Fruit fly (Drosophila melanogaster): ENCODE data around the gene eEF2.

eEF2 gene

DNA sequence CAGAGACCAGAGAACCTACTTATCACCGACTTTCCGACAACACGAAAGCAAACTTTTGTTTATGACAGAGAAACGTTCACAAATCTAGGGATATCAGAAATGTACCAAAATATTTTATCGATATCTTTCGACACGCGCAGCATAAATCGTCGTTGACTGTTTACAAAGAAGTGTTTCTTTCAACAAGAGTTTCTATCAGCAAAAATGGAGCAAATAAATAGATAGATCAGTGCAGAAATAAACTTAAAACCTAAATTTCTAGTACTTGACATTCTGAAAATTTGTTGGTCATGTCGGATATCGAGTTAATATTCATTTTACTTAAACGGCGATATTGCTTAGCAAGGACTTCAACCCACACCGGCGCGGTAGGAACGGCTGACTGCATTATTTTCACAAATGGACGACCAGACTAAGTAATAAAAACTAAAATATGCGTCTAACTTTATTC, 4.5 kb downstream of the eEF2 start, which contains the start of gene CG2225 (continued):
- TF ChIP-seq rib (GFP tag; IDR thresholded peaks at IDR 0.05) (no peak), insv (GFP tag; optimal IDR thresholded peaks at IDR 0.05) (no peak), gsb (GFP tag; IDR thresholded peaks at IDR 0.05) (no peak), CG12744 (GFP tag; optimal IDR thresholded peaks at IDR 0.05) (no peak), CG11504 (tag; optimal IDR thresholded peaks at IDR 0.05) (peak; percentile 27), Hmr (GFP tag; optimal IDR thresholded peaks at IDR 0.05) (no peak), en (GFP tag; optimal IDR thresholded peaks at IDR 0.05) (no peak), CG15514 (GFP tag; optimal IDR thresholded peaks at IDR 0.05) (peak; percentile 58), unc-4 (GFP tag; IDR thresholded peaks at IDR 0.05; ENCODE audit: partially characterized antibody) (peak; percentile 60; the same call in 1 of the 2 replicates), Max (GFP tag; optimal IDR thresholded peaks at IDR 0.05) (peak; percentile 10), oc (tag; optimal IDR thresholded peaks at IDR 0.05) (no peak), sim (GFP tag; IDR thresholded peaks at IDR 0.05) (no peak), pan (optimal IDR thresholded peaks at IDR 0.05) (no peak), pan (GFP tag; optimal IDR thresholded peaks at IDR 0.05 in 1 of 2, IDR thresholded peaks at IDR 0.05 in 1 of 2) (no peak), Lhr (GFP tag; optimal IDR thresholded peaks at IDR 0.05) (peak; percentile 10), wor (GFP tag; IDR thresholded peaks at IDR 0.05) (no peak), CG14710 (tag; optimal IDR thresholded peaks at IDR 0.05) (peak; percentile 38), caup (GFP tag; optimal IDR thresholded peaks at IDR 0.05; ENCODE audit: severe bottlenecking) (no peak), CG33213 (GFP tag; optimal IDR thresholded peaks at IDR 0.05) (no peak), CG2202 (tag; optimal IDR thresholded peaks at IDR 0.05) (no peak), pb (GFP tag; optimal IDR thresholded peaks at IDR 0.05) (no peak), CG14965 (GFP tag; optimal IDR thresholded peaks at IDR 0.05; ENCODE audit: borderline replicate concordance) (no peak), CG32532 (GFP tag; IDR thresholded peaks at IDR 0.05) (no peak), abd-A (tag; optimal IDR thresholded peaks at IDR 0.05) (peak; percentile 13), Bteb2 (GFP tag; optimal IDR thresholded peaks at IDR 0.05) (no peak), Stat92E (GFP tag; optimal IDR thresholded peaks at IDR 0.05) (no peak), ind (GFP tag; optimal IDR thresholded peaks at IDR 0.05) (no peak), trh (GFP tag; optimal IDR thresholded peaks at IDR 0.05) (no peak), bcd (GFP tag; optimal IDR thresholded peaks at IDR 0.05) (no peak), CG8765 (GFP tag; IDR thresholded peaks at IDR 0.05) (no peak), CG8281 (tag; optimal IDR thresholded peaks at IDR 0.05) (no peak), Side (GFP tag; optimal IDR thresholded peaks at IDR 0.05) (no peak), CG13424 (tag; optimal IDR thresholded peaks at IDR 0.05) (no peak), ttk (GFP tag; IDR thresholded peaks at IDR 0.05) (no peak), ewg (GFP tag; optimal IDR thresholded peaks at IDR 0.05) (peak; percentile 57), CG9609 (GFP tag; optimal IDR thresholded peaks at IDR 0.05) (peak; percentile 18), unpg (GFP tag; optimal IDR thresholded peaks at IDR 0.05) (no peak), Opbp (GFP tag; IDR thresholded peaks at IDR 0.05; ENCODE audit: partially characterized antibody) (peak; percentile 70; the same call in 2 of the 3 replicates), CG4617 (GFP tag; optimal IDR thresholded peaks at IDR 0.05; ENCODE audit: borderline replicate concordance) (peak; percentile 3), CG12299 (tag; optimal IDR thresholded peaks at IDR 0.05) (no peak), toy (GFP tag; IDR thresholded peaks at IDR 0.05) (no peak), dm (GFP tag; optimal IDR thresholded peaks at IDR 0.05) (peak; percentile 12), grau (tag; optimal IDR thresholded peaks at IDR 0.05) (no peak), CG30020 (tag; optimal IDR thresholded peaks at IDR 0.05) (peak; percentile 48), stwl (tag; optimal IDR thresholded peaks at IDR 0.05) (peak; percentile 6), Fer1 (GFP tag; optimal IDR thresholded peaks at IDR 0.05) (peak; percentile 0), Sox102F (GFP tag; optimal IDR thresholded peaks at IDR 0.05) (no peak), chif (GFP tag; optimal IDR thresholded peaks at IDR 0.05) (no peak), CG6813 (GFP tag; optimal IDR thresholded peaks at IDR 0.05) (no peak), bab2 (GFP tag; optimal IDR thresholded peaks at IDR 0.05) (no peak)

Measured in whole organism, embryonic.